Fruit fly (Drosophila melanogaster): ENCODE measurements around the gene CG13288.

Gene CG13288

dm6 chr3L:5907077-5907476 is at the start of gene CG13288:
Gene CG13288 (plus strand): TSS chr3L:5907381.
- TF ChIP-seq toy (GFP tag; IDR thresholded peaks at IDR 0.05): no peak
- peak; percentile 72 for TF ChIP-seq CTCF (GFP tag; optimal IDR thresholded peaks at IDR 0.05)
- TF ChIP-seq CG7987 (GFP tag; optimal IDR thresholded peaks at IDR 0.05): no peak
- TF ChIP-seq ewg (GFP tag; optimal IDR thresholded peaks at IDR 0.05): peak; percentile 61
- TF ChIP-seq sisA (GFP tag; IDR thresholded peaks at IDR 0.05): no peak
- TF ChIP-seq twi (tag; optimal IDR thresholded peaks at IDR 0.05): no peak
- TF ChIP-seq crp (GFP tag; optimal IDR thresholded peaks at IDR 0.05): no peak
- TF ChIP-seq crol (GFP tag; IDR thresholded peaks at IDR 0.05): no peak
- no peak for TF ChIP-seq dimm (GFP tag; IDR thresholded peaks at IDR 0.05)
- TF ChIP-seq Vsx1 (GFP tag; optimal IDR thresholded peaks at IDR 0.05): no peak
- no peak for TF ChIP-seq ci (GFP tag; IDR thresholded peaks at IDR 0.05)
- TF ChIP-seq scrt (GFP tag; optimal IDR thresholded peaks at IDR 0.05): peak; percentile 91
- TF ChIP-seq CG14014 (GFP tag; IDR thresholded peaks at IDR 0.05): no peak
- peak; percentile 46 for TF ChIP-seq CG15601 (tag; optimal IDR thresholded peaks at IDR 0.05)

DNA sequence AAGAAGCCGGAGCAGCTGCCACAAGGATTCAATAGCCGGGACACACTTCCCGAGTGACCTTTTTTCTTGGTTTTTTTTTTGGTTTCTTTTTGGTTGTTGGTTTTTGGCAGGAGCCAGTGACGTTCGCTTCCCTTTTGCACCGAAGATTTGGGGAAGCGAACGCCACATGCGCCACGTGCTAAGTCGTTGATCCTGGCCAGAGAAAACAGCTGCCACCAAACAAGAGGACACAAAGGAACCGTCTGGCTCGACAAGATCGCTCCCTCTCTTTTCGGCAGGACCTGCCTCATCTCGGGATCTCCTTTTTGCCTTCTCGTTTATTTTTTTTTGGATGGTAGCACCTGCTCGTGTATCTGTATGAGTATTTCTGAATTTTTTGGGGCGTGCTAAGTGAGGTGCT is 48.2 kb upstream of the CG13288 start:
- no peak for TF ChIP-seq dan (GFP tag; IDR thresholded peaks at IDR 0.05)
- peak; percentile 94 for TF ChIP-seq ac (GFP tag; optimal IDR thresholded peaks at IDR 0.05)
- 0 out of 3 replicates have a peak, but pooled peaks have one; percentile 8 for TF ChIP-seq CG2199 (GFP tag; IDR thresholded peaks at IDR 0.05)
- no peak for TF ChIP-seq otp (GFP tag; IDR thresholded peaks at IDR 0.05)
- TF ChIP-seq tin (GFP tag; optimal IDR thresholded peaks at IDR 0.05): no peak

DNA sequence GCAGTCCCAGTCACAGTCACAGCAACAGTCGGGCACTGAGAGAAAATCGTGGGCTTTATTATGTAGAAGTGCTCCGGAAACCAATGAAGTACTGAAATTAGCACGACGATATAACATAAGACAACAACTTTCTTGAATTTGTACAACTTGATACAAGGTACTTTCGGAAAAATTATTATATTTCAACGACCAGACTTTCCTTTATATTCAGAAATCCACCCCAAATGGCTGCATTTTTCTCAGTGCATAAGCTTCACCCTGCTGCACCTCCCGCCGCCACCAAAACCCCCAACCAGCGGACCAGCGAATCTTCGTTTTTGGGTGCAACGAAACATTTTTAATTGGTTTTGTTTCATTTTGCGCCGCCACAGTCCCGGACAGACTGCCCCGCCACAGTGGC is 44.2 kb upstream of the CG13288 start:
- peak; percentile 42 for TF ChIP-seq nom (GFP tag; optimal IDR thresholded peaks at IDR 0.05)
- no peak for TF ChIP-seq Bdp1 (GFP tag; optimal IDR thresholded peaks at IDR 0.05)
- TF ChIP-seq corto (GFP tag; optimal IDR thresholded peaks at IDR 0.05): peak; percentile 0

dm6 chr3L:5863868-5864413 is 43.2 kb upstream of the CG13288 start:
- TF ChIP-seq aop (GFP tag; IDR thresholded peaks at IDR 0.05): no peak
- no peak for TF ChIP-seq ab (GFP tag; optimal IDR thresholded peaks at IDR 0.05)
- TF ChIP-seq CG12236 (GFP tag; optimal IDR thresholded peaks at IDR 0.05): no peak
- TF ChIP-seq Ets65A (GFP tag): peak; percentile 71
- no peak for TF ChIP-seq TFAM (GFP tag; optimal IDR thresholded peaks at IDR 0.05)
- no peak for TF ChIP-seq CrebB (tag; optimal IDR thresholded peaks at IDR 0.05)
- TF ChIP-seq hbn (GFP tag; IDR thresholded peaks at IDR 0.05; ENCODE audit: partially characterized antibody): no peak
- no peak for TF ChIP-seq mld (GFP tag; IDR thresholded peaks at IDR 0.05; ENCODE audit: partially characterized antibody)
- TF ChIP-seq CG31388 (GFP tag; optimal IDR thresholded peaks at IDR 0.05): no peak
- TF ChIP-seq CG3065 (GFP tag; optimal IDR thresholded peaks at IDR 0.05): no peak
- TF ChIP-seq CG7357 (GFP tag; IDR thresholded peaks at IDR 0.05): no peak
- no peak for TF ChIP-seq CG13287 (GFP tag; IDR thresholded peaks at IDR 0.05; ENCODE audit: partially characterized antibody)
- TF ChIP-seq CG1529 (GFP tag; optimal IDR thresholded peaks at IDR 0.05): no peak
- TF ChIP-seq CG5245 (GFP tag; optimal IDR thresholded peaks at IDR 0.05): no peak
- no peak for TF ChIP-seq nau (GFP tag; optimal IDR thresholded peaks at IDR 0.05)
- peak; percentile 27 for TF ChIP-seq nom (GFP tag; optimal IDR thresholded peaks at IDR 0.05)
- peak; percentile 21 for TF ChIP-seq sens (GFP tag)
- no peak for TF ChIP-seq lbe (GFP tag; optimal IDR thresholded peaks at IDR 0.05)
- no peak for TF ChIP-seq CG13894 (tag; optimal IDR thresholded peaks at IDR 0.05)
- no peak for TF ChIP-seq unc-4 (GFP tag; IDR thresholded peaks at IDR 0.05; ENCODE audit: partially characterized antibody)
- TF ChIP-seq yki (optimal IDR thresholded peaks at IDR 0.05): no peak
- TF ChIP-seq trem (tag; optimal IDR thresholded peaks at IDR 0.05): no peak
- no peak for TF ChIP-seq zfh1 (GFP tag; IDR thresholded peaks at IDR 0.05)
- TF ChIP-seq CG2678 (tag; optimal IDR thresholded peaks at IDR 0.05): no peak
- no peak for TF ChIP-seq Drgx (GFP tag; IDR thresholded peaks at IDR 0.05)
- TF ChIP-seq tap (tag; optimal IDR thresholded peaks at IDR 0.05): no peak
